Worm (Caenorhabditis elegans) whole organism, L4 larva: ENCODE data around the gene txbp-3.

Experiments used
- ZK337.2 ChIP-seq: fragments of 200-800 bp; sonication (Bioruptor generic); IDR thresholded peaks from 2 replicates; pipeline ENCODE4 v1.3.6; 2022; ENCODE audit warnings: missing genetic modification reagents, missing genetic modification characterization, missing compliant biosample characterization
- ama-1 ChIP-seq: fragments of 150-350 bp; optimal IDR thresholded peaks from 2 replicates; lab custom pipeline; 2014; ENCODE audit warnings: inconsistent platforms, mixed read lengths
- arid-1 ChIP-seq: fragments of 200-800 bp; sonication (Bioruptor generic); conservative IDR thresholded peaks from 2 replicates; pipeline ENCODE4 v1.3.6; 2022; ENCODE audit warnings: missing genetic modification reagents, missing genetic modification characterization, missing compliant biosample characterization
- ctbp-1 ChIP-seq: fragments of 200-800 bp; sonication (Bioruptor generic); IDR thresholded peaks from 2 replicates; pipeline ENCODE4 v1.3.6; 2022; ENCODE audit warnings: missing genetic modification reagents, missing genetic modification characterization, missing compliant biosample characterization
- daf-16 ChIP-seq, 3 experiments: sonication (generic microtip); optimal IDR thresholded peaks; 2 replicates each; lab custom pipeline; 2016 to 2017; ENCODE audit warnings: missing genetic modification characterization in 3 of 3, missing genetic modification reagents in 3 of 3, mild to moderate bottlenecking in 2 of 3, missing compliant biosample characterization in 2 of 3, missing biosample characterization in 1 of 3, moderate library complexity in 1 of 3
- fos-1 ChIP-seq: fragments of 150-350 bp; optimal IDR thresholded peaks from 2 replicates; lab custom pipeline; 2014; ENCODE audit warnings: missing biosample characterization, missing genetic modification characterization
- lin-15B ChIP-seq: fragments of 150-350 bp; sonication (generic microtip); optimal IDR thresholded peaks from 3 replicates; lab custom pipeline; 2014; ENCODE audit warnings: missing biosample characterization, missing genetic modification characterization
- lin-39 ChIP-seq: fragments of 150-350 bp; optimal IDR thresholded peaks from 2 replicates; lab custom pipeline; 2014; ENCODE audit warnings: missing biosample characterization, missing genetic modification reagents, missing genetic modification characterization
- lsy-2 ChIP-seq, 2 experiments: fragments of 150-350 bp in 1 of 2; sonication (generic microtip) in 1 of 2; optimal IDR thresholded peaks; 2 replicates each; lab custom pipeline; 2014 to 2017; ENCODE audit warnings: missing biosample characterization in 2 of 2, missing genetic modification characterization in 2 of 2
- nhr-76 ChIP-seq: fragments of 150-350 bp; optimal IDR thresholded peaks from 2 replicates; lab custom pipeline; 2014; ENCODE audit warnings: missing biosample characterization, missing genetic modification characterization
- pha-4 ChIP-seq, 2 experiments: fragments of 150-350 bp in 1 of 2; fragments of 200-800 bp in 1 of 2; sonication (Bioruptor generic) in 1 of 2; IDR thresholded peaks in 1 of 2; optimal IDR thresholded peaks in 1 of 2; 2 replicates each; pipeline versions ENCODE4 v1.3.6 to Lab custom; 2014 to 2022; ENCODE audit warnings: missing genetic modification characterization in 2 of 2, missing genetic modification reagents in 2 of 2, missing biosample characterization in 1 of 2, missing compliant biosample characterization in 1 of 2
- spr-3 ChIP-seq: fragments of 200-800 bp; sonication (Bioruptor generic); optimal IDR thresholded peaks from 2 replicates; lab custom pipeline; 2018; ENCODE audit warnings: mild to moderate bottlenecking, missing genetic modification characterization, missing compliant biosample characterization
- unc-62 ChIP-seq, 3 experiments: fragments of 150-350 bp in 1 of 3; sonication (generic microtip); optimal IDR thresholded peaks in 2 of 3; peaks in 1 of 3; 1 replicate in 1 of 3; 2 replicates in 2 of 3; lab custom pipeline; 2014 to 2017; ENCODE audit warnings: missing biosample characterization in 3 of 3, missing genetic modification characterization in 3 of 3, missing genetic modification reagents in 3 of 3, missing genotype in 1 of 3
- zfp-3 ChIP-seq: fragments of 200-800 bp; sonication (Bioruptor generic); conservative IDR thresholded peaks from 2 replicates; pipeline ENCODE4 v1.3.6; 2022; ENCODE audit warnings: missing genetic modification reagents, missing genetic modification characterization, missing compliant biosample characterization

DNA sequence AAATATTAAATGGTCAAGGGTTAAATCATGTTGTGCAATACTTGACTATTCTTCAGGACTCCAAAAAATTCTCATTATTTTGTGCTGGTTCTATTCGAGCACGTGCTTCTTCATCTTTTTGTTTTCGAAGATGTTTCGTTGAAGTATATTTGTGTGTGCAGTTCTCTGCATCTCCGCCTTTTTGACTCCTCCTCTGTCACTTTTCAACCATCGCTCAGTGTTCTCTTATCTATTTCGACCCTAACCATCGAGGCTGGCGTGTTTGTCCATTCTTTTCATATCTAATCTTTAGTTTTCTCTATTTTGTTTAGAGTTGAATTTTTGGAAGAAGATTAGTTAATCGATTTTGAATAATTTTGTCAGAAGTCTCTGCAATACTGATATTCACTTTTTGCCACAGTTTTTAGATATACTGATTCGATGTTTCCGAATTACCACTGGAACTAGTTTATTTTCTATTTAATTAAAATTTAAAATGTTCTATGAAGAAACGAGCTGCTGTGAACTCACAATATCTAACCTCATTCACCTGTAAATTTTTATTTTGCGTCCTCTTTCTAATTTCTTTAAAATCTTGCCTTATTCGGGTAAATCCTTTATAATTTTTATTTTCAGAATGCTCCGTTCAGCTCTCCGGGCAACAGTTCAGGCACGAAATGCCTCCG lies 30.0 kb upstream of the txbp-3 start, which contains the start of gene alh-1:
- no peak for TF ChIP-seq arid-1 (GFP tag; lab: Robert Waterston, UW)
- no peak for TF ChIP-seq fos-1 (tag; lab: Kevin White, UChicago)
- no peak for TF ChIP-seq ctbp-1 (GFP tag; lab: Robert Waterston, UW)
- TF ChIP-seq zfp-3 (GFP tag; lab: Robert Waterston, UW): no peak
- no peak for TF ChIP-seq ZK337.2 (GFP tag; lab: Robert Waterston, UW)
- TF ChIP-seq lsy-2 (tag; optimal IDR thresholded peaks at IDR 0.05; lab: Kevin White, UChicago): peak in 1 of 2 experiments; percentile 12
- no peak for TF ChIP-seq nhr-76 (tag; lab: Kevin White, UChicago)
- TF ChIP-seq lin-39 (tag; lab: Kevin White, UChicago): no peak
- no peak for TF ChIP-seq spr-3 (GFP tag; lab: Kevin White, UChicago)
- TF ChIP-seq lin-15B (tag; lab: Kevin White, UChicago): no peak
- TF ChIP-seq pha-4 (GFP tag; IDR thresholded peaks at IDR 0.05; lab: Robert Waterston, UW): no peak
- TF ChIP-seq pha-4 (tag; optimal IDR thresholded peaks at IDR 0.05; lab: Kevin White, UChicago): peak; percentile 23
- TF ChIP-seq unc-62 (GFP tag; optimal IDR thresholded peaks at IDR 0.05 in 1 of 2; lab: Kevin White, UChicago): peak in 1 of 2 experiments; percentile 74
- no peak for TF ChIP-seq unc-62 (tag; optimal IDR thresholded peaks at IDR 0.05; lab: Kevin White, UChicago)
- TF ChIP-seq ama-1: no peak
- no peak for TF ChIP-seq daf-16 (GFP tag; optimal IDR thresholded peaks at IDR 0.05; lab: Kevin White, UChicago)
- peak; percentile 79 for TF ChIP-seq daf-16 (tag; optimal IDR thresholded peaks at IDR 0.05; lab: Kevin White, UChicago)
